Worm (Caenorhabditis elegans) whole organism, L3 larva: Measurements from ENCODE around the gene F47B8.14.
"Not testable (repeated sequence)": the region's sequence is repeated elsewhere in the genome, so short reads cannot be mapped to it uniquely, and the experiment has no call there.

Source experiments
- ZK546.5 ChIP-seq: sonication (generic microtip); optimal IDR thresholded peaks from 2 replicates; lab custom pipeline; 2017; ENCODE audit warnings: missing biosample characterization, missing genetic modification characterization
- aly-2 ChIP-seq: fragments of 150-350 bp; optimal IDR thresholded peaks from 2 replicates; lab custom pipeline; 2014; ENCODE audit warnings: missing biosample characterization, missing genetic modification characterization
- ama-1 ChIP-seq: fragments of 150-350 bp; optimal IDR thresholded peaks from 2 replicates; lab custom pipeline; 2018
- ceh-16 ChIP-seq: sonication (generic microtip); optimal IDR thresholded peaks from 2 replicates; lab custom pipeline; 2017; ENCODE audit warnings: missing biosample characterization, missing genetic modification characterization
- ceh-28 ChIP-seq: fragments of 150-350 bp; optimal IDR thresholded peaks from 2 replicates; lab custom pipeline; 2014; ENCODE audit warnings: missing biosample characterization, missing genetic modification reagents, missing genetic modification characterization
- ceh-9 ChIP-seq: sonication (generic microtip); optimal IDR thresholded peaks from 2 replicates; lab custom pipeline; 2018; ENCODE audit warnings: missing biosample characterization, missing genetic modification characterization
- daf-12 ChIP-seq: fragments of 150-350 bp; optimal IDR thresholded peaks from 2 replicates; lab custom pipeline; 2014; ENCODE audit warnings: missing biosample characterization, missing genetic modification reagents, missing genetic modification characterization
- egl-5 ChIP-seq: fragments of 150-350 bp; optimal IDR thresholded peaks from 2 replicates; lab custom pipeline; 2017; ENCODE audit warnings: missing biosample characterization, missing genetic modification reagents, missing genetic modification characterization, inconsistent platforms
- elt-1 ChIP-seq: fragments of 150-350 bp; optimal IDR thresholded peaks from 2 replicates; lab custom pipeline; 2014; ENCODE audit warnings: missing biosample characterization, missing genetic modification characterization
- elt-2 ChIP-seq: sonication (generic microtip); optimal IDR thresholded peaks from 2 replicates; lab custom pipeline; 2016; ENCODE audit warnings: missing genetic modification reagents, mild to moderate bottlenecking, missing genetic modification characterization, missing compliant biosample characterization
- eor-1 ChIP-seq, 2 experiments: fragments of 150-350 bp; optimal IDR thresholded peaks; 2 replicates each; lab custom pipeline; 2014 to 2018; ENCODE audit warnings: missing biosample characterization in 2 of 2, missing genetic modification characterization in 2 of 2
- fkh-10 ChIP-seq: sonication (generic microtip); optimal IDR thresholded peaks from 2 replicates; lab custom pipeline; 2017; ENCODE audit warnings: missing biosample characterization, missing genetic modification reagents, missing genetic modification characterization
- fkh-2 ChIP-seq: fragments of 150-350 bp; optimal IDR thresholded peaks from 2 replicates; lab custom pipeline; 2014; ENCODE audit warnings: missing biosample characterization, missing genetic modification reagents, missing genetic modification characterization
- fos-1 ChIP-seq: fragments of 150-350 bp; optimal IDR thresholded peaks from 2 replicates; lab custom pipeline; 2014; ENCODE audit warnings: missing biosample characterization, missing genetic modification characterization
- hmg-11 ChIP-seq: sonication (generic microtip); optimal IDR thresholded peaks from 2 replicates; lab custom pipeline; 2016; ENCODE audit warnings: missing genetic modification characterization, missing compliant biosample characterization
- jun-1 ChIP-seq: fragments of 150-350 bp; optimal IDR thresholded peaks from 2 replicates; lab custom pipeline; 2014; ENCODE audit warnings: missing biosample characterization, missing genetic modification reagents, missing genetic modification characterization
- lin-15B ChIP-seq: fragments of 150-350 bp; optimal IDR thresholded peaks from 2 replicates; lab custom pipeline; 2014; ENCODE audit warnings: missing biosample characterization, missing genetic modification characterization
- lin-39 ChIP-seq: fragments of 150-350 bp; optimal IDR thresholded peaks from 2 replicates; lab custom pipeline; 2018; ENCODE audit warnings: missing biosample characterization, missing genetic modification reagents, missing genetic modification characterization
- lsy-12 ChIP-seq: sonication (generic microtip); optimal IDR thresholded peaks from 2 replicates; lab custom pipeline; 2016; ENCODE audit warnings: mild to moderate bottlenecking, missing genetic modification characterization, missing compliant biosample characterization
- mdl-1 ChIP-seq: fragments of 150-350 bp; optimal IDR thresholded peaks from 2 replicates; lab custom pipeline; 2014; ENCODE audit warnings: missing biosample characterization, missing genetic modification characterization
- mml-1 ChIP-seq: fragments of 150-350 bp; sonication (generic microtip); optimal IDR thresholded peaks from 3 replicates; lab custom pipeline; 2014; ENCODE audit warnings: missing biosample characterization, missing genetic modification characterization
- nfya-1 ChIP-seq: sonication (generic microtip); optimal IDR thresholded peaks from 2 replicates; lab custom pipeline; 2017; ENCODE audit warnings: missing genetic modification characterization, mild to moderate bottlenecking, missing compliant biosample characterization, antibody characterized with exemption, moderate library complexity; ENCODE audit not compliant: insufficient read depth
- nhr-237 ChIP-seq: fragments of 150-350 bp; optimal IDR thresholded peaks from 2 replicates; lab custom pipeline; 2014; ENCODE audit warnings: missing biosample characterization, missing genetic modification characterization
- nhr-25 ChIP-seq: sonication (generic microtip); optimal IDR thresholded peaks from 2 replicates; lab custom pipeline; 2017; ENCODE audit warnings: missing biosample characterization, missing genetic modification characterization
- nhr-28 ChIP-seq: fragments of 150-350 bp; optimal IDR thresholded peaks from 2 replicates; lab custom pipeline; 2014; ENCODE audit warnings: missing biosample characterization, missing genetic modification characterization
- nhr-43 ChIP-seq: sonication (generic microtip); optimal IDR thresholded peaks from 2 replicates; lab custom pipeline; 2016; ENCODE audit warnings: mild to moderate bottlenecking, missing genetic modification characterization, missing compliant biosample characterization; ENCODE audit not compliant: poor library complexity, severe bottlenecking
- nhr-76 ChIP-seq: fragments of 150-350 bp; sonication (generic microtip); optimal IDR thresholded peaks from 5 replicates; lab custom pipeline; 2014; ENCODE audit warnings: missing biosample characterization, missing genetic modification characterization
- nhr-77 ChIP-seq: fragments of 150-350 bp; optimal IDR thresholded peaks from 2 replicates; lab custom pipeline; 2014; ENCODE audit warnings: missing biosample characterization, missing genetic modification characterization
- pha-4 ChIP-seq: fragments of 150-350 bp; optimal IDR thresholded peaks from 2 replicates; lab custom pipeline; 2014; ENCODE audit warnings: missing biosample characterization, missing genetic modification reagents, missing genetic modification characterization
- pqm-1 ChIP-seq: fragments of 150-350 bp; optimal IDR thresholded peaks from 2 replicates; lab custom pipeline; 2017; ENCODE audit warnings: missing biosample characterization, missing genetic modification characterization, inconsistent platforms
- sea-2 ChIP-seq: fragments of 150-350 bp; sonication (generic microtip); optimal IDR thresholded peaks from 4 replicates; lab custom pipeline; 2014; ENCODE audit warnings: missing biosample characterization, missing genetic modification reagents, missing genetic modification characterization
- snpc-4 ChIP-seq: fragments of 150-350 bp; optimal IDR thresholded peaks from 2 replicates; lab custom pipeline; 2014; ENCODE audit warnings: missing biosample characterization, missing genetic modification characterization
- tbx-2 ChIP-seq: sonication (generic microtip); optimal IDR thresholded peaks from 2 replicates; lab custom pipeline; 2016; ENCODE audit warnings: mild to moderate bottlenecking, missing genetic modification characterization, missing compliant biosample characterization
- unc-39 ChIP-seq: sonication (generic microtip); optimal IDR thresholded peaks from 4 replicates; lab custom pipeline; 2017; ENCODE audit warnings: missing biosample characterization, missing genetic modification characterization
- unc-62 ChIP-seq: fragments of 150-350 bp; sonication (generic microtip); optimal IDR thresholded peaks from 4 replicates; lab custom pipeline; 2014; ENCODE audit warnings: missing biosample characterization, missing genetic modification reagents, missing genetic modification characterization
- zag-1 ChIP-seq: fragments of 150-350 bp; optimal IDR thresholded peaks from 2 replicates; lab custom pipeline; 2014; ENCODE audit warnings: missing biosample characterization, missing genetic modification characterization
- ztf-11 ChIP-seq: fragments of 150-350 bp; optimal IDR thresholded peaks from 2 replicates; lab custom pipeline; 2014; ENCODE audit warnings: missing biosample characterization, missing genetic modification characterization

The F47B8.14 gene

ce11 chrV:14296499-14296898 is 23.8 kb upstream of the F47B8.14 start, which contains the start of gene F14D7.3:
TSS of gene F14D7.3 (plus strand) at chrV:14296799.
- TF ChIP-seq lin-15B (tag; lab: Kevin White, UChicago) = no peak
- TF ChIP-seq, all 47 proteins: peak for 0

- TF ChIP-seq ceh-28 (tag; lab: Kevin White, UChicago) (no peak), eor-1 (tag; optimal IDR thresholded peaks at IDR 0.05; lab: Kevin White, UChicago) (no peak), zag-1 (tag; lab: Kevin White, UChicago) (no peak), ceh-16 (tag; lab: Kevin White, UChicago) (no peak)
Observed at ce11 chrV:14299569-14300064, 20.7 kb upstream of the F47B8.14 start, which contains the start of the genes spig-3 and F14D7.12. TSS of gene spig-3 (minus strand) at chrV:14299669. TSS of gene F14D7.12 (plus strand) at chrV:14300014.

- TF ChIP-seq elt-2 (tag; lab: Kevin White, UChicago) (peak; percentile 59), ceh-28 (tag; lab: Kevin White, UChicago) (no peak), pqm-1 (tag; lab: Kevin White, UChicago) (peak; percentile 33)
Observed at ce11 chrV:14301076-14301475, 19.3 kb upstream of the F47B8.14 start, which contains the start of gene F14D7.6. TSS of gene F14D7.6 (plus strand) at chrV:14301413.

ce11 chrV:14306771-14307170 is 13.6 kb upstream of the F47B8.14 start, which contains the start of gene spig-4:
TSS of gene spig-4 (minus strand) at chrV:14306871.
- not testable (repeated sequence) for TF ChIP-seq unc-39; ceh-28 (tag; lab: Kevin White, UChicago); lin-15B (tag; lab: Kevin White, UChicago)

- TF ChIP-seq nhr-76 (tag; lab: Kevin White, UChicago); nhr-25 (tag; lab: Kevin White, UChicago); nfya-1: not testable (repeated sequence)
Observed at ce11 chrV:14308164-14308563, 12.2 kb upstream of the F47B8.14 start, which contains the start of gene spig-5. TSS of gene spig-5 (plus strand) at chrV:14308464.

ce11 chrV:14309632-14310031 is 10.7 kb upstream of the F47B8.14 start, which contains the start of gene F14D7.14:
TSS of gene F14D7.14 (plus strand) at chrV:14309932.
- TF ChIP-seq ceh-16 (tag; lab: Kevin White, UChicago); lsy-12 (tag; lab: Kevin White, UChicago); eor-1 (tag; optimal IDR thresholded peaks at IDR 0.05; lab: Kevin White, UChicago): not testable (repeated sequence)

- TF ChIP-seq snpc-4 (no peak), nhr-25 (tag; lab: Kevin White, UChicago) (no peak), ceh-28 (tag; lab: Kevin White, UChicago) (no peak), zag-1 (tag; lab: Kevin White, UChicago) (no peak), elt-2 (tag; lab: Kevin White, UChicago) (no peak), elt-1 (tag; lab: Kevin White, UChicago) (no peak), ZK546.5 (tag; lab: Kevin White, UChicago) (no peak), nhr-77 (tag; lab: Kevin White, UChicago) (no peak), mdl-1 (no peak), fos-1 (tag; lab: Kevin White, UChicago) (no peak), nhr-43 (tag; lab: Kevin White, UChicago) (no peak), ztf-11 (no peak), fkh-2 (tag; lab: Kevin White, UChicago) (no peak), pqm-1 (tag; lab: Kevin White, UChicago) (no peak), egl-5 (no peak), nhr-237 (tag; lab: Kevin White, UChicago) (no peak), tbx-2 (tag; lab: Kevin White, UChicago) (no peak), lsy-12 (tag; lab: Kevin White, UChicago) (no peak), ceh-9 (tag; lab: Kevin White, UChicago) (no peak)
Observed at ce11 chrV:14311115-14311514, 9.2 kb upstream of the F47B8.14 start, which contains the start of gene ddn-3. TSS of gene ddn-3 (minus strand) at chrV:14311215.

ce11 chrV:14312695-14313094 is 7.7 kb upstream of the F47B8.14 start, which contains the start of gene F14D7.8:
TSS of gene F14D7.8 (minus strand) at chrV:14312795.
- TF ChIP-seq eor-1 (tag; optimal IDR thresholded peaks at IDR 0.05; lab: Kevin White, UChicago) (no peak), egl-5 (no peak), nhr-76 (tag; lab: Kevin White, UChicago) (no peak), aly-2 (tag; lab: Kevin White, UChicago) (no peak), fkh-10 (GFP tag; lab: Kevin White, UChicago) (no peak), nfya-1 (no peak), jun-1 (tag; lab: Kevin White, UChicago) (no peak), pha-4 (tag; lab: Kevin White, UChicago) (no peak), daf-12 (no peak), mml-1 (no peak), unc-62 (no peak), sea-2 (GFP tag; lab: Kevin White, UChicago) (no peak), nhr-28 (tag; lab: Kevin White, UChicago) (no peak), lin-39 (no peak), hmg-11 (tag; lab: Kevin White, UChicago) (no peak), ZK546.5 (tag; lab: Kevin White, UChicago) (no peak), ama-1 (lab: Kevin White, UChicago) (no peak)
